Worm (Caenorhabditis elegans) whole organism, dauer: ENCODE measurements around the gene C36A4.4.

Experiments used
- unc-62 ChIP-seq: sonication (generic microtip); optimal IDR thresholded peaks from 2 replicates; lab custom pipeline; 2017; ENCODE audit warnings: missing biosample characterization, missing genetic modification reagents, missing genetic modification characterization

The C36A4.4 gene

ce11 chrIII:3811375-3811924, 32.0 kb downstream of the C36A4.4 start:
- TF ChIP-seq unc-62 (GFP tag; lab: Kevin White, UChicago), result no peak

DNA sequence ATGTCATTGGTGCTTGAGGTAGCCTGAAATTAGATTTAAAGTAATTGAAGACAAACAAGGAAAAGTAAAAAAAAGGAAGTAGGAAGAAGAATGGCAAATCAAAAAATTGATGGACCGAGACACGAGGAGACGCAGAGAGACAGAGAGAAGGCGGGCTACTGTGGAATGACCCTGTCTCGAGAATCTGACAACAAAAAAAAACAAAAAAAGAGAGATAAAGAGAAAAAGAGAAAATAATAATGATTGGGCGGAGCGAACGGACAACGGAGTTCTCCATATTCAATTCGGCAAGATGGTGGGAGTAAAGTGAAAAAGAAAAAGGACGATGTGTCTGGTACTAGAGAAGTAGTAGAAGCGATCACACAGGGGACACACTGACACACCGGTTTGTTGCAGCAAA, 34.4 kb downstream of the C36A4.4 start, which contains the start of gene toh-1:
Gene toh-1, minus strand, starts transcription at position 23 of the 400 bp plus-strand sequence.
- TF ChIP-seq unc-62 (GFP tag; lab: Kevin White, UChicago), result no peak

DNA sequence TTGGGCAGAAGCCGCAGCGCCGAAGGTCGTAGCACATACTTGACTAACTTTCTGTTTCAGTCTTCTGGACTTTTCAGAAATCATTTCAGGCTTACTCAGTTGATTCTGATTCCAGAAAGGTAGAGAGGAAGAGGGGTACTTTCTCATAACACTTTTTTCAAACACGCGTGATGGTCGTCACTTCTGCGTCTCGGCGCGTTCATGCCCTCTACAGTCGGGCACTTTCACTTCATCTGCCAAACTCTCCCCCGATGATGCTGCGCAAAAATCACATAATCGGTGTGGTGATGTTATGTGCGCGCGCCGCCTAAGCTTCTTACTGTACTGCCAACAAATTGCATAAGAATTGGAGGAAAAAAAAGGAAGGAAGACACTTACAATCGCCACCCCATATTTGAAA, 35.8 kb downstream of the C36A4.4 start:
- no peak for TF ChIP-seq unc-62 (GFP tag; lab: Kevin White, UChicago)

DNA sequence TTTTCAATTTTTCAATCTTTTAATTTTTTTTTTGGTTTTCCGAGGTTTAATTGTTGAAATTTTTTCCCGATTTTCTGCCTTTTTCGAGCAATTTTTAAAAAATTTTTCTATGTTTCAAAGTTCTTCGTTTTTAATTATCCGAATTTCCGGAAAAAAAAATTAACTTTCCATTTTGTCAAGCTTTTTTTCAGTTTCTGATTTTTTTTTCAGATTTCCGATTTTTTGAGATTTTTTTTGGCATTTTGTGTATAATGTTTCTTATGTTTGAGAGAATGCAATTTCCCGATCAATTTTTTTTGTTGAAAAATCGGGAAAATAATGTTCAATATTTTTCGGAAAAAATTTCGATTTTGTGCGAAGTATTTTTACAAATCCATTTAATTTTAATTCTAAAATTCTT, 36.5 kb downstream of the C36A4.4 start:
- TF ChIP-seq unc-62 (GFP tag; lab: Kevin White, UChicago), result no peak

- TF ChIP-seq unc-62 (GFP tag; lab: Kevin White, UChicago), result no peak
Measured at ce11 chrIII:3804422-3804821, 39.0 kb downstream of the C36A4.4 start, which contains the start of gene xbx-5. Gene xbx-5, minus strand, starts transcription at chrIII:3804477.

ce11 chrIII:3803113-3803512, 40.3 kb downstream of the C36A4.4 start:
- TF ChIP-seq unc-62 (GFP tag; lab: Kevin White, UChicago), result no peak

- TF ChIP-seq unc-62 (GFP tag; lab: Kevin White, UChicago), result peak; percentile 49
Measured at ce11 chrIII:3801379-3801894, 42.0 kb downstream of the C36A4.4 start.

ce11 chrIII:3800934-3801252, 42.5 kb downstream of the C36A4.4 start:
- TF ChIP-seq unc-62 (GFP tag; lab: Kevin White, UChicago), result no peak

DNA sequence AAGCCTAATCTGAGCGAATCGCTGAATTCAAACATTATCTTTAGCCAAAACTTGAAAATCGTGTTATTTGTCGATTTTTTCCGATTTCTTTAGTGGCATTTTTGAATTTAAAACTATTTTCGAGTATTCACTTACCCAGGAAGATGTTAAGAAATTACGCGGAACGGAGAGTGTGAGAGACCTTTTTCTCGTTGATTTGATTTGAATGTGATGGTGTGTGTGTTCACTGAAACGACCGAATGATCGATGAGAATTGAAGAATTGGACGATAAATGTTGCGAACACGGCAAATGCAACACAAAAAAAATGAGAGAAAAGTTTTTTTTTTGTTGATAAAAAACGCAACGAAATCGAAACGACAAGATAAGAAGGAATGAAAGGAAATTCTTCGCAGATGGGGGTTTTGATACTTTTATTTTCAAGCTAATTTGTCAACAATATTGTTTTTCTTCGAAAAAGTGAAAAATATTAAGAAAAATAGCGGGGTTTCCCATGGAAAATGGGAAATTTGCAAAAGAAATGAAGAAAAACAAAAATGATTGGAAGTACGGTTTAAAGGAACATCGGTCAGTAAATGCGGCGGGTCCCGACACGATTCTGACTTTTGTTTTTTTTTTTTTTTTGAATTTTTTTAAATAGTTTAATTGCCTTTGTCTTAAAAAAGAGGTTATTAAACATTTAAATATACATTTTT, 43.0 kb downstream of the C36A4.4 start, which contains the start of gene mtm-3:
Gene mtm-3, minus strand, starts transcription at position 228 of the 694 bp plus-strand sequence.
- no peak for TF ChIP-seq unc-62 (GFP tag; lab: Kevin White, UChicago)

- no peak for TF ChIP-seq unc-62 (GFP tag; lab: Kevin White, UChicago)
Measured at ce11 chrIII:3799213-3799612, 44.2 kb downstream of the C36A4.4 start.

- no peak for TF ChIP-seq unc-62 (GFP tag; lab: Kevin White, UChicago)
Measured at ce11 chrIII:3798416-3798815, 45.0 kb downstream of the C36A4.4 start.

- no peak for TF ChIP-seq unc-62 (GFP tag; lab: Kevin White, UChicago)
Measured at ce11 chrIII:3797180-3798026, 46.0 kb downstream of the C36A4.4 start.

- no peak for TF ChIP-seq unc-62 (GFP tag; lab: Kevin White, UChicago)
Measured at ce11 chrIII:3795933-3796332, 47.5 kb downstream of the C36A4.4 start.
